Worm (Caenorhabditis elegans) whole organism, L4 larva: ENCODE measurements around the gene F23D12.1.
A peak's percentile ranks its signal among the peaks of the same experiment; 100 is the strongest.

Experiments used
- F10B5.3 ChIP-seq: sonication (generic microtip); optimal IDR thresholded peaks from 2 replicates; lab custom pipeline; 2016; ENCODE audit warnings: mild to moderate bottlenecking, missing genetic modification characterization, missing compliant biosample characterization
- F44E2.7 ChIP-seq: fragments of 200-800 bp; sonication (Bioruptor generic); IDR thresholded peaks from 2 replicates; pipeline ENCODE4 v2.1.2; 2022; ENCODE audit warnings: missing genetic modification characterization, missing compliant biosample characterization
- F49E8.2 ChIP-seq: sonication (generic microtip); optimal IDR thresholded peaks from 2 replicates; lab custom pipeline; 2016; ENCODE audit warnings: missing compliant biosample characterization, mild to moderate bottlenecking, missing genetic modification characterization, borderline replicate concordance
- Y5F2A.4 ChIP-seq: fragments of 200-800 bp; sonication (Bioruptor generic); optimal IDR thresholded peaks from 2 replicates; lab custom pipeline; 2018; ENCODE audit warnings: mild to moderate bottlenecking, missing genetic modification characterization, missing compliant biosample characterization
- ZK337.2 ChIP-seq: fragments of 200-800 bp; sonication (Bioruptor generic); IDR thresholded peaks from 2 replicates; pipeline ENCODE4 v1.3.6; 2022; ENCODE audit warnings: missing genetic modification reagents, missing genetic modification characterization, missing compliant biosample characterization
- ZK546.5 ChIP-seq, 2 experiments: sonication (generic microtip); optimal IDR thresholded peaks; 2 replicates each; lab custom pipeline; 2017; ENCODE audit warnings: missing biosample characterization in 2 of 2, missing genetic modification characterization in 2 of 2
- aha-1 ChIP-seq: fragments of 150-350 bp; peaks from one replicate; lab custom pipeline; 2014; ENCODE audit warnings: missing biosample characterization, missing genetic modification characterization
- ama-1 ChIP-seq: fragments of 150-350 bp; optimal IDR thresholded peaks from 2 replicates; lab custom pipeline; 2014; ENCODE audit warnings: inconsistent platforms, mixed read lengths
- arid-1 ChIP-seq: fragments of 200-800 bp; sonication (Bioruptor generic); conservative IDR thresholded peaks from 2 replicates; pipeline ENCODE4 v1.3.6; 2022; ENCODE audit warnings: missing genetic modification reagents, missing genetic modification characterization, missing compliant biosample characterization
- ceh-62 ChIP-seq: sonication (generic microtip); optimal IDR thresholded peaks from 2 replicates; lab custom pipeline; 2017; ENCODE audit warnings: missing biosample characterization, missing genetic modification characterization
- ceh-82 ChIP-seq: sonication (generic microtip); optimal IDR thresholded peaks from 2 replicates; lab custom pipeline; 2017; ENCODE audit warnings: missing biosample characterization, missing genetic modification characterization
- dve-1 ChIP-seq: sonication (generic microtip); optimal IDR thresholded peaks from 2 replicates; lab custom pipeline; 2017; ENCODE audit warnings: antibody characterized with exemption, mild to moderate bottlenecking, missing genetic modification characterization, missing compliant biosample characterization; ENCODE audit not compliant: insufficient read depth
- gei-8 ChIP-seq: fragments of 200-800 bp; sonication (Bioruptor generic); optimal IDR thresholded peaks from 2 replicates; lab custom pipeline; 2018; ENCODE audit warnings: mild to moderate bottlenecking, missing genetic modification characterization, missing compliant biosample characterization
- hif-1 ChIP-seq, 2 experiments: sonication (generic microtip); optimal IDR thresholded peaks; 2 replicates each; lab custom pipeline; 2016 to 2017; ENCODE audit warnings: missing compliant biosample characterization in 2 of 2, missing genetic modification characterization in 2 of 2, missing genetic modification reagents in 2 of 2, missing genotype in 2 of 2, mild to moderate bottlenecking in 1 of 2
- hmg-1.1 ChIP-seq: fragments of 200-800 bp; sonication (Bioruptor generic); IDR thresholded peaks from 2 replicates; pipeline ENCODE4 v1.3.6; 2022; ENCODE audit warnings: missing genetic modification reagents, missing genetic modification characterization, missing compliant biosample characterization
- lin-1 ChIP-seq: fragments of 200-800 bp; sonication (Bioruptor generic); IDR thresholded peaks from 2 replicates; pipeline ENCODE4 v1.3.6; 2022; ENCODE audit warnings: missing genetic modification reagents, missing genetic modification characterization, missing compliant biosample characterization
- lin-38 ChIP-seq: fragments of 200-800 bp; sonication (Bioruptor generic); IDR thresholded peaks from 2 replicates; pipeline ENCODE4 v1.3.6; 2022; ENCODE audit warnings: missing genetic modification reagents, missing genetic modification characterization, missing compliant biosample characterization
- lir-3 ChIP-seq: sonication (generic microtip); optimal IDR thresholded peaks from 2 replicates; lab custom pipeline; 2016; ENCODE audit warnings: mild to moderate bottlenecking, missing genetic modification characterization, missing compliant biosample characterization
- mdl-1 ChIP-seq, 2 experiments: fragments of 150-350 bp in 1 of 2; sonication (generic microtip) in 1 of 2; optimal IDR thresholded peaks; 2 replicates each; lab custom pipeline; 2014 to 2017; ENCODE audit warnings: missing biosample characterization in 2 of 2, missing genetic modification characterization in 2 of 2
- mdt-29 ChIP-seq: fragments of 200-800 bp; sonication (Bioruptor generic); IDR thresholded peaks from 2 replicates; pipeline ENCODE4 v1.3.6; 2022; ENCODE audit warnings: missing genetic modification reagents, missing genetic modification characterization, missing compliant biosample characterization
- mes-2 ChIP-seq: sonication (generic microtip); optimal IDR thresholded peaks from 2 replicates; lab custom pipeline; 2016; ENCODE audit warnings: missing genotype, mild to moderate bottlenecking, missing genetic modification characterization, missing compliant biosample characterization; ENCODE audit not compliant: poor library complexity, severe bottlenecking
- nhr-10 ChIP-seq: fragments of 150-350 bp; optimal IDR thresholded peaks from 2 replicates; lab custom pipeline; 2014; ENCODE audit warnings: missing biosample characterization, missing genetic modification characterization
- nhr-11 ChIP-seq: fragments of 150-350 bp; optimal IDR thresholded peaks from 2 replicates; lab custom pipeline; 2014; ENCODE audit warnings: missing biosample characterization, missing genetic modification characterization
- nhr-237 ChIP-seq: sonication (generic microtip); optimal IDR thresholded peaks from 2 replicates; lab custom pipeline; 2017; ENCODE audit warnings: missing biosample characterization, missing genetic modification characterization
- nhr-28 ChIP-seq: fragments of 150-350 bp; optimal IDR thresholded peaks from 2 replicates; lab custom pipeline; 2014; ENCODE audit warnings: missing biosample characterization, missing genetic modification characterization
- sdz-12 ChIP-seq: fragments of 200-800 bp; sonication (Bioruptor generic); optimal IDR thresholded peaks from 2 replicates; lab custom pipeline; 2018; ENCODE audit warnings: mild to moderate bottlenecking, missing genetic modification characterization, missing compliant biosample characterization
- snpc-1.2 ChIP-seq: fragments of 200-800 bp; sonication (Bioruptor generic); IDR thresholded peaks from 2 replicates; pipeline ENCODE4 v1.3.6; 2022; ENCODE audit warnings: missing genetic modification reagents, missing genetic modification characterization, missing compliant biosample characterization
- snpc-4 ChIP-seq: fragments of 150-350 bp; optimal IDR thresholded peaks from 2 replicates; lab custom pipeline; 2014; ENCODE audit warnings: missing biosample characterization, missing genetic modification characterization
- tra-1 ChIP-seq: fragments of 200-800 bp; sonication (Bioruptor generic); IDR thresholded peaks from 2 replicates; pipeline ENCODE4 v1.3.6; 2022; ENCODE audit warnings: missing genetic modification reagents, missing genetic modification characterization, missing compliant biosample characterization
- unc-130 ChIP-seq: sonication (generic microtip); optimal IDR thresholded peaks from 2 replicates; lab custom pipeline; 2016; ENCODE audit warnings: missing genetic modification reagents, missing genetic modification characterization, missing compliant biosample characterization
- zag-1 ChIP-seq: fragments of 150-350 bp; optimal IDR thresholded peaks from 2 replicates; lab custom pipeline; 2014; ENCODE audit warnings: missing biosample characterization, missing genetic modification characterization
- ztf-7 ChIP-seq: fragments of 150-350 bp; optimal IDR thresholded peaks from 2 replicates; lab custom pipeline; 2014; ENCODE audit warnings: missing biosample characterization, missing genetic modification characterization

F23D12.1 gene

DNA sequence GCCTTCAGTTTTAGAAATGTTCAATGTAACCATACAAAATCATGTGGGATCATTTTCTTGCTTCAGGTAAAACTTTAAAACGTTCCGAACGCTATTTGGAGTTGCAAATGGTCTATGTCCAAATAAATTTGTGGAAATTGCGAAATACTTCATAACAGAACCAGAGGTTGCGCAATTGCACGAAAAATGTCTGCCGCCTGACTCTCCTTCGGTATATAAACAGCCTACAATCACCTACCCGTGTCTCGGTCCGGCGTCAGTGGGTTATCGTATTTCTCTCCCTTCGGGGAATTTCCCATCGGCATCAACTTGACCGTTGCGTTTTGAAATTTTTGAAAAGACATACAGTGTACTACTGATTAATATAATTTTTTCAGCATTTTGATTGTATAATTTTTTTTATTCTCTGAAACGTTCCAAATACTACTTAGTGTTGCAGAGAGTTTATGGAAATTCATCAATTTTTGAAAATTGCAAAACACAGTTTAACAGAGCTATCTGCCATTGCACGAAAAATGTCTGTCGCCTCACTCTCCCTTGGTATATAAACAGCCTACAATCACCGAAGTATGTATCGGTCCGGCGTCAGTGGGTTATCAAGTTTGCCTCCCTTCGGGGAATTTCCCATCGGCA, 48.8 kb upstream of the F23D12.1 start (continued):
- TF ChIP-seq snpc-1.2 (no peak), ztf-7 (tag; lab: Kevin White, UChicago) (peak; percentile 92), mdl-1 (tag; optimal IDR thresholded peaks at IDR 0.05; lab: Kevin White, UChicago) (peak in 1 of 2 experiments; percentile 1), lin-38 (GFP tag; lab: Robert Waterston, UW) (no peak; the same call in 1 of the 2 replicates), nhr-11 (tag; lab: Kevin White, UChicago) (no peak), mes-2 (tag; lab: Kevin White, UChicago) (no peak), ama-1 (lab: Kevin White, UChicago) (no peak), gei-8 (GFP tag; lab: Kevin White, UChicago) (no peak), hif-1 (tag; optimal IDR thresholded peaks at IDR 0.05; lab: Kevin White, UChicago) (no peak)
- TF ChIP-seq, all 104 proteins: peak for 42

DNA sequence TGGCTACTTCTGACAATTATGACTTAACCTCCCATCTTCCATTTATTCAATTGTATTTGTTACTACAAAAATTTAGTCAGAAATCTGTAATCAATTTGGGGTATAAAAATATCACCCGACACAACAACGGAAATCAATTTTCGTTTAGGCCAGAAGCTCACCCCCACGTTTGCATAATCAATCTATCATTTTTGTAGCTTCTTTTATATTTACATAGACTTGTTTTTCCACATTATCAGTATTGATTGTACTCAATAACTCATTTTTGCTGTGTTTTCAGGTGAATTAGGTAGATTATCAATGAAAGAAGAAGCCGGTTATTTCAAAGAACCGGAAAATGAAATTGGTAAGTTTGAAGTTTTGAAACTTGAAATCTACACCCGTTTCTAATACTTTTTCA, 45.8 kb upstream of the F23D12.1 start, which contains the start of gene M163.5:
Gene M163.5, plus strand, starts transcription at position 301 of the 400 bp plus-strand sequence.
- TF ChIP-seq nhr-237 (no peak), aha-1 (tag; lab: Kevin White, UChicago) (no peak)

DNA sequence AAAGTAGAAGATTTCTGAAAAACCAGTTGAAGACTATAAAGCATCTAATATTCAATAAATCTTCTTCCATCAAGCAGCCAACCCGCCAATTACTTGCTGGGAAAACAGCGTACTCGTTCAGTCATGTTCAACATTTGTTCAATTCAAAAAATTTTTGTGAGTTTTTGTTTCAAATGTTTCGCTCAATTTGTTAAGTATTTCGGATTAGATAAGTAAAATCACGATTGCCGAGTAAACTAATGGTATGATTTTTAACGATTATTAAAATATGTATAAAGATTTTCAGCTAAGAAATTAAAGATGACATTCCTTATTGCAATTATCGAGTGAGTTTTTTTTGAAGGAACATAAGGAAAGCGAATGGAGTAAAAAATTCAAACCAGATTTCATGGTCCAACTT, 42.7 kb upstream of the F23D12.1 start, which contains the start of gene M163.10:
Gene M163.10, plus strand, starts transcription at position 301 of the 400 bp plus-strand sequence.
- no peak for TF ChIP-seq unc-130 (GFP tag; lab: Kevin White, UChicago)
- no peak for TF ChIP-seq F44E2.7 (GFP tag; lab: Robert Waterston, UW)
- no peak for TF ChIP-seq dve-1 (tag; lab: Kevin White, UChicago)
- no peak for TF ChIP-seq ZK546.5 (tag; optimal IDR thresholded peaks at IDR 0.05; lab: Kevin White, UChicago)
- no peak for TF ChIP-seq ZK337.2 (GFP tag; lab: Robert Waterston, UW)
- no peak for TF ChIP-seq sdz-12 (GFP tag; lab: Kevin White, UChicago)
- no peak for TF ChIP-seq mdt-29
- no peak for TF ChIP-seq F10B5.3 (tag; lab: Kevin White, UChicago)
- TF ChIP-seq lin-1 (GFP tag; lab: Robert Waterston, UW), result no peak
- no peak for TF ChIP-seq nhr-10 (tag; lab: Kevin White, UChicago)
- no peak for TF ChIP-seq F49E8.2
- no peak for TF ChIP-seq ceh-82
- TF ChIP-seq, all 104 proteins: peak for 0

DNA sequence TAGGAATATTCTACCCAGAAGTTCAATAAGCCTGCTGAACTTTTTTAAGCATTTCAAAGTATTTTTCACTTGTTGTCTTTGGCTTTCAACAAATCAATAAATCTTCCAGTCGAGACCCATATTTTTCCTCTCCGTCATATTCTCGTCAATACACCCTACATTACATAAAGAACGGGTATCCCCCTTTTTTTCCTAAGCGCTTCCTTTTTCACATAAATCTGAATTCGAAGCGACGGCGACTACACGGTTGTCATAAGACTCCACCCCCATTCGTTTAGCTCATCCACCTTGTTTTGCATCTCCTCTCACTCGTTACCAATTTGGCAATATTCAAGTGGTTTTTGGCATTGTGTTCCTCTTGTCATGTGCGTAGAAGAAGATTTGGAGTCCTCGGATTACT, 41.3 kb upstream of the F23D12.1 start, which contains the start of gene M163.9:
Gene M163.9, plus strand, starts transcription at position 301 of the 400 bp plus-strand sequence.
- no peak for TF ChIP-seq sdz-12 (GFP tag; lab: Kevin White, UChicago)
- TF ChIP-seq snpc-4 (tag; lab: Kevin White, UChicago), result no peak
- no peak for TF ChIP-seq lir-3
- no peak for TF ChIP-seq ceh-62 (tag; lab: Kevin White, UChicago)
- TF ChIP-seq arid-1, result no peak
- TF ChIP-seq tra-1, result no peak
- TF ChIP-seq F49E8.2, result no peak
- no peak for TF ChIP-seq zag-1 (tag; lab: Kevin White, UChicago)
- no peak for TF ChIP-seq nhr-28 (tag; lab: Kevin White, UChicago)
- TF ChIP-seq hmg-1.1 (GFP tag; lab: Robert Waterston, UW), result no peak
- no peak for TF ChIP-seq Y5F2A.4
- TF ChIP-seq, all 104 proteins: peak for 0

DNA sequence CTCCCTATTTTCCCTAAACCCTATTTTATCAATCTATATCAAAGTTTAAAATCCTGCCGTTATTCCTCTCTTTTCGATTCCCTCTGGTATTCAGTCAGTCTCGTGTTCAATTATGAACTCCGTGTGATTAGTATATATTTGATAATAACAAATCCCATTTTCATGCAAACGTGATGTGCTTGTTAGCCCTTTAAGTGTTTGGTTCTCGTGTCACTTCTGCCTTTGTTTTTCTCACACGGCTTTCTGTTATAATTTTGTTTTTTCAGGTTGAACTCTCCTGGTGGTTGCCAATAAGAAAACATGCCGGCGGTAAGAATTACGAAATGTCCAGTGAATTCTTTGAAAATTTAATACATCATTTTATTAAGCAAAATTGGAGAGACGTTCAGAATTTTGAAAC, 38.6 kb upstream of the F23D12.1 start, which contains the start of gene M163.21:
Gene M163.21, plus strand, starts transcription at position 301 of the 400 bp plus-strand sequence.
- TF ChIP-seq zag-1 (tag; lab: Kevin White, UChicago) (no peak), Y5F2A.4 (no peak), nhr-11 (tag; lab: Kevin White, UChicago) (no peak)
